Worm (Caenorhabditis elegans) whole organism, mixed stage, embryonic: ENCODE measurements around the gene C07G3.15.

Experiments used
- lsy-2 ChIP-seq: fragments of 150-350 bp; optimal IDR thresholded peaks from 2 replicates; lab custom pipeline; 2014; ENCODE audit warnings: missing biosample characterization, missing genetic modification characterization
- mep-1 ChIP-seq: fragments of 150-350 bp; optimal IDR thresholded peaks from 2 replicates; lab custom pipeline; 2017; ENCODE audit warnings: missing biosample characterization, missing genetic modification reagents, missing genetic modification characterization, inconsistent platforms

- no peak for TF ChIP-seq lsy-2 (tag; lab: Kevin White, UChicago)
- no peak for TF ChIP-seq mep-1 (tag; lab: Kevin White, UChicago)
These were observed 30.1 kb upstream of the C07G3.15 start, which contains the start of gene str-260 for ce11 chrV:3526882-3527281.
